Worm (Caenorhabditis elegans) whole organism, mixed stage, embryonic: ENCODE data around the gene dmsr-3.

ENCODE experiments used
- M03D4.4 ChIP-seq: sonication (generic microtip); optimal IDR thresholded peaks from 2 replicates; lab custom pipeline; 2017; ENCODE audit warnings: mild to moderate bottlenecking, missing genetic modification characterization, missing compliant biosample characterization
- bed-3 ChIP-seq: fragments of 200-800 bp; sonication (Bioruptor generic); optimal IDR thresholded peaks from 3 replicates; lab custom pipeline; 2018; ENCODE audit warnings: mild to moderate bottlenecking, missing genetic modification characterization, moderate library complexity, missing compliant biosample characterization
- blmp-1 ChIP-seq: fragments of 150-350 bp; optimal IDR thresholded peaks from 2 replicates; lab custom pipeline; 2014; ENCODE audit warnings: missing biosample characterization, missing genetic modification characterization
- ceh-39 ChIP-seq: fragments of 150-350 bp; optimal IDR thresholded peaks from 2 replicates; lab custom pipeline; 2014; ENCODE audit warnings: missing biosample characterization, missing genetic modification characterization
- ceh-43 ChIP-seq: fragments of 200-800 bp; sonication (Bioruptor generic); optimal IDR thresholded peaks from 2 replicates; lab custom pipeline; 2018; ENCODE audit warnings: mild to moderate bottlenecking, missing genetic modification characterization, moderate library complexity, missing compliant biosample characterization
- ceh-83 ChIP-seq: fragments of 200-800 bp; sonication (Bioruptor generic); optimal IDR thresholded peaks from 2 replicates; lab custom pipeline; 2018; ENCODE audit warnings: mild to moderate bottlenecking, missing genetic modification characterization, missing compliant biosample characterization
- ces-1 ChIP-seq: fragments of 150-350 bp; optimal IDR thresholded peaks from 2 replicates; lab custom pipeline; 2014; ENCODE audit warnings: missing biosample characterization, missing genetic modification reagents, missing genetic modification characterization
- cnd-1 ChIP-seq: fragments of 200-800 bp; sonication (Bioruptor generic); optimal IDR thresholded peaks from 2 replicates; lab custom pipeline; 2018; ENCODE audit warnings: mild to moderate bottlenecking, missing genetic modification characterization, missing compliant biosample characterization
- drap-1 ChIP-seq: fragments of 200-800 bp; sonication (Bioruptor generic); optimal IDR thresholded peaks from 3 replicates; lab custom pipeline; 2018; ENCODE audit warnings: mild to moderate bottlenecking, missing genetic modification characterization, missing compliant biosample characterization
- elt-1 ChIP-seq: sonication (generic microtip); optimal IDR thresholded peaks from 2 replicates; lab custom pipeline; 2017; ENCODE audit warnings: missing genetic modification characterization, mild to moderate bottlenecking, missing compliant biosample characterization, antibody characterized with exemption, moderate library complexity, borderline replicate concordance; ENCODE audit not compliant: insufficient read depth
- elt-3 ChIP-seq: fragments of 150-350 bp; optimal IDR thresholded peaks from 2 replicates; lab custom pipeline; 2014; ENCODE audit warnings: missing biosample characterization, missing genetic modification characterization
- hlh-1 ChIP-seq: fragments of 150-350 bp; optimal IDR thresholded peaks from 2 replicates; lab custom pipeline; 2014; ENCODE audit warnings: missing biosample characterization, missing genetic modification reagents, missing genetic modification characterization
- lin-32 ChIP-seq: fragments of 200-800 bp; sonication (Bioruptor generic); optimal IDR thresholded peaks from 2 replicates; lab custom pipeline; 2018; ENCODE audit warnings: mild to moderate bottlenecking, missing genetic modification characterization, missing compliant biosample characterization
- mep-1 ChIP-seq: fragments of 150-350 bp; optimal IDR thresholded peaks from 2 replicates; lab custom pipeline; 2017; ENCODE audit warnings: missing biosample characterization, missing genetic modification reagents, missing genetic modification characterization, inconsistent platforms
- mls-2 ChIP-seq: sonication (generic microtip); optimal IDR thresholded peaks from 2 replicates; lab custom pipeline; 2016; ENCODE audit warnings: mild to moderate bottlenecking, missing genetic modification characterization, moderate library complexity, missing compliant biosample characterization
- nhr-12 ChIP-seq: fragments of 150-350 bp; optimal IDR thresholded peaks from 2 replicates; lab custom pipeline; 2014; ENCODE audit warnings: missing biosample characterization, missing genetic modification characterization
- nhr-2 ChIP-seq: fragments of 150-350 bp; optimal IDR thresholded peaks from 2 replicates; lab custom pipeline; 2014; ENCODE audit warnings: missing biosample characterization, missing genetic modification characterization
- nhr-237 ChIP-seq: fragments of 150-350 bp; optimal IDR thresholded peaks from 2 replicates; lab custom pipeline; 2014; ENCODE audit warnings: missing biosample characterization, missing genetic modification characterization
- nhr-28 ChIP-seq: fragments of 150-350 bp; optimal IDR thresholded peaks from 2 replicates; lab custom pipeline; 2014; ENCODE audit warnings: missing biosample characterization, missing genetic modification characterization
- nhr-76 ChIP-seq: sonication (generic microtip); optimal IDR thresholded peaks from 2 replicates; lab custom pipeline; 2017; ENCODE audit warnings: missing biosample characterization, missing genetic modification characterization
- pha-4 ChIP-seq: fragments of 150-350 bp; optimal IDR thresholded peaks from 2 replicates; lab custom pipeline; 2018; ENCODE audit warnings: missing biosample characterization, missing genetic modification reagents, missing genetic modification characterization
- snpc-4 ChIP-seq: fragments of 150-350 bp; optimal IDR thresholded peaks from 2 replicates; lab custom pipeline; 2014; ENCODE audit warnings: missing biosample characterization, missing genetic modification characterization
- sptf-1 ChIP-seq: sonication (generic microtip); optimal IDR thresholded peaks from 2 replicates; lab custom pipeline; 2017; ENCODE audit warnings: mild to moderate bottlenecking, missing genetic modification characterization, moderate library complexity, missing compliant biosample characterization
- tbx-8 ChIP-seq: fragments of 200-800 bp; sonication (Bioruptor generic); optimal IDR thresholded peaks from 2 replicates; lab custom pipeline; 2018; ENCODE audit warnings: mild to moderate bottlenecking, missing genetic modification characterization, moderate library complexity, missing compliant biosample characterization
- unc-120 ChIP-seq: sonication (generic microtip); optimal IDR thresholded peaks from 2 replicates; lab custom pipeline; 2017; ENCODE audit warnings: missing genetic modification characterization, missing compliant biosample characterization; ENCODE audit not compliant: poor library complexity, severe bottlenecking
- unc-39 ChIP-seq: fragments of 150-350 bp; optimal IDR thresholded peaks from 2 replicates; lab custom pipeline; 2014; ENCODE audit warnings: missing biosample characterization, missing genetic modification characterization
- unc-62 ChIP-seq: fragments of 150-350 bp; optimal IDR thresholded peaks from 2 replicates; lab custom pipeline; 2014; ENCODE audit warnings: missing biosample characterization, missing genetic modification reagents, missing genetic modification characterization
- zip-8 ChIP-seq: fragments of 150-350 bp; optimal IDR thresholded peaks from 2 replicates; lab custom pipeline; 2014; ENCODE audit warnings: missing biosample characterization, missing genetic modification characterization
- ztf-11 ChIP-seq: fragments of 150-350 bp; optimal IDR thresholded peaks from 2 replicates; lab custom pipeline; 2014; ENCODE audit warnings: missing biosample characterization, missing genetic modification characterization

Gene dmsr-3

DNA sequence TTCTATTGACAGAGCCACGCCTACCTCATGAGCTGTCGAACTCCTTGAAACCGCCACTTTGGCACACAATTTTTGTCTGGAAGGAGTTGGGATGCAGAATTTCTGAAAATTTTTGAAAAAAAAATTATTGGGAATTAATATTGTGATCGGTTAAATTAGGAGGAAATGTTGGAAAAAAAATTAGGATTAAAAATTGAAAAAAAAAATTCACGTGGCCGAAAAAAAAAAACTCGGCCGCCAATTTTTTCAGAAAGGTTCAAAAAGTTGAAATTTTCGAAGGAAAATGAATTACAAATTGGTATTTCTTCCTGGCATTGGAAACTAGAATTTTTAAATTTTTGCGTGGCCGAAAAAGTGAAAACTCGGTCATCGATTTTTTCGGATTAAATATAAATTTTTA is at the start of gene dmsr-3:
Gene dmsr-3 (minus strand): TSS at position 101 of the 400 bp plus-strand sequence.
- no peak for TF ChIP-seq nhr-76 (tag; lab: Kevin White, UChicago)
- TF ChIP-seq ztf-11, result no peak
- TF ChIP-seq blmp-1, result no peak
- no peak for TF ChIP-seq ceh-39 (tag; lab: Kevin White, UChicago)
- TF ChIP-seq nhr-2 (tag; lab: Kevin White, UChicago), result no peak
- TF ChIP-seq unc-120 (tag; lab: Kevin White, UChicago), result no peak
- TF ChIP-seq snpc-4 (tag; lab: Kevin White, UChicago), result no peak
- no peak for TF ChIP-seq unc-39 (tag; lab: Kevin White, UChicago)
- no peak for TF ChIP-seq pha-4 (tag; lab: Kevin White, UChicago)
- TF ChIP-seq elt-3, result no peak
- no peak for TF ChIP-seq tbx-8
- TF ChIP-seq sptf-1 (tag; lab: Kevin White, UChicago), result no peak
- TF ChIP-seq mep-1, result no peak
- TF ChIP-seq drap-1 (GFP tag; lab: Kevin White, UChicago), result no peak
- TF ChIP-seq bed-3 (GFP tag; lab: Kevin White, UChicago), result no peak
- no peak for TF ChIP-seq nhr-237 (tag; lab: Kevin White, UChicago)
- TF ChIP-seq mls-2 (tag; lab: Kevin White, UChicago), result no peak

DNA sequence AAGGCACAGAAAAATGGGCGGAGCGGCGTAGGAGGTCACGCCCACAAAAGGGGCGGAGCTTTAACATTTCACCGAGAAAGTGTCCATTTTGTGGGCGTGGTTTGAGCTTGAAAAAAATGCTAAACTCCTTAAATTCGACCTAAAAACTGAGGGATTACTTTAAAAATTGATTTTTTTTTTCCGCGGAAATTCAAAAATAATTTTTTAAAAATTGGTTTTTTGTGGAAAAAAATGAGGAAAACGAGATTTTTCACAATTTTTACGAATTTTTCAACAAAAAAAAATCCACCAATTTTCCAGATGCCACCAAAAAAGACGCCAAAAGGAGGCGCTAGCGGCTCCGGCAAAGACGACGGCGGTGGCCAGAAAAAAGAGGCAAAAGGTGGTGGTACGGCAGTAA is 46.7 kb upstream of the dmsr-3 start, which contains the start of gene pinn-4:
Gene pinn-4 (plus strand): TSS at position 301 of the 400 bp plus-strand sequence.
- no peak for TF ChIP-seq ceh-43 (GFP tag; lab: Kevin White, UChicago)
- no peak for TF ChIP-seq nhr-2 (tag; lab: Kevin White, UChicago)
- TF ChIP-seq lin-32 (GFP tag; lab: Kevin White, UChicago), result no peak
- TF ChIP-seq unc-62 (GFP tag; lab: Kevin White, UChicago), result no peak
- TF ChIP-seq drap-1 (GFP tag; lab: Kevin White, UChicago), result no peak
- no peak for TF ChIP-seq M03D4.4
- TF ChIP-seq zip-8 (tag; lab: Kevin White, UChicago), result no peak
- no peak for TF ChIP-seq snpc-4 (tag; lab: Kevin White, UChicago)

DNA sequence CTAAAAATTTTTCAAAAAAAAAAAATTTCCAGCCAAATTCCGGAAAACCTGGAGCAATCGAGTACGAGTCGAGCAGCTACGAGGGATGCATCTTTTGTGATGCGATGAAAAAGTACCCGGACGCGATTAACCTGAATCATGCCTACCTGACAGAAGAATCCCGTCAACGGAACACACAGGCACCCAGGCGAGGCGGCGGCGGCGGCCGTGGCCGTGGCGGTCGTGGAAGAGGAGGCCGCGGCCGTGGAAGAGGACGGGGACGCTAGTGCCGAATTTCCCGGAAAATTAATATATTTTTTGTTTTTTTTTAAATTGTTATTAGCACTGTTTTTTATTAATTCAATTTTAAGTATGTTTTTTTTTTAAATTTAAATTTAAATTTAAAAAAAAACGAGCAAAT is 45.6 kb upstream of the dmsr-3 start:
- TF ChIP-seq lin-32 (GFP tag; lab: Kevin White, UChicago) (no peak), cnd-1 (no peak), elt-3 (no peak)

DNA sequence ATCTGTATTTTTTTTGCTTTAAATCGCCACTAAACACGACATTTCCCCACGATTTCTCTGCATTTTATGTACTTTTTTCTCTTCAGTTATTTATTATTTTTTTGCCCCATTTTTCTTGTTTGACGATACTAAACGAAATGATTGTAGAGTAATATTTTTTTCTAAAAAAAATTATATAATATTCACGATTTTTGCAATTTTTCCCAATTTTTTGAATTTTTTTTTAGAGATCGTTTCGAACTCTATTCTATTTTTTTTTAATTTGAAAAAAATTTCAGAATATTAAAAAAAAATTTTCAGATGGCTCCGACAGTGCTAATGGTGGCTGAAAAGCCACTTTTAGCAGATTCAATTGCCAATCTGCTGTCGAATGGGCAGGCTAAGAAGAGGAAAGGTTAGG is 33.5 kb upstream of the dmsr-3 start, which contains the start of gene Y48C3A.14:
Gene Y48C3A.14 (plus strand): TSS at position 301 of the 400 bp plus-strand sequence.
- TF ChIP-seq unc-39 (tag; lab: Kevin White, UChicago) (no peak), elt-3 (no peak), tbx-8 (no peak), ceh-83 (GFP tag; lab: Kevin White, UChicago) (no peak), nhr-76 (tag; lab: Kevin White, UChicago) (no peak), pha-4 (tag; lab: Kevin White, UChicago) (no peak), nhr-28 (tag; lab: Kevin White, UChicago) (no peak), snpc-4 (tag; lab: Kevin White, UChicago) (no peak), nhr-12 (tag; lab: Kevin White, UChicago) (no peak), sptf-1 (tag; lab: Kevin White, UChicago) (no peak), unc-62 (GFP tag; lab: Kevin White, UChicago) (no peak), ces-1 (GFP tag; lab: Kevin White, UChicago) (no peak), elt-1 (tag; lab: Kevin White, UChicago) (no peak), ztf-11 (no peak), cnd-1 (no peak), nhr-237 (tag; lab: Kevin White, UChicago) (no peak), unc-120 (tag; lab: Kevin White, UChicago) (no peak), M03D4.4 (no peak)

DNA sequence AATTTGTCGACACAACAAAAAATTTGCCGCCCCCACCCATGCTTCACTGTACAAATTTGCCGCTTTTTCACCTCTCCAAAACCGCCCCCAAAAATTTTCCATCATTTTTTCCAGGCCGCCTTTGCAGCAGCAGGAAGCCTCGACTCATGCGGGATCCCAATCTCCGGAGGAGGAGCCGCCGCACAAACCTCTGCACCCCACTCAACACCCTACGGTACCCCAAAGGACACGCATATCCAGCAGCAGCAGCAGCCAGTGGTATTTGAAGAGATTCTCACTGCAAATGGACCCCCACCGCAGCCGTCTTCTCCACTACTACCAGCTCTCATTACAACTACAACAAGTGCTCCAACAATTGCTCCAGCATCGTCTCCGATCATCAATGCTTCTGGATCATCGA is 27.1 kb upstream of the dmsr-3 start:
- TF ChIP-seq mls-2 (tag; lab: Kevin White, UChicago) (no peak), nhr-237 (tag; lab: Kevin White, UChicago) (no peak), nhr-2 (tag; lab: Kevin White, UChicago) (no peak), ceh-83 (GFP tag; lab: Kevin White, UChicago) (no peak), hlh-1 (tag; lab: Kevin White, UChicago) (no peak), zip-8 (tag; lab: Kevin White, UChicago) (no peak)
